Fruit fly (Drosophila melanogaster): ENCODE data around the gene Eaf6.

Gene Eaf6

DNA sequence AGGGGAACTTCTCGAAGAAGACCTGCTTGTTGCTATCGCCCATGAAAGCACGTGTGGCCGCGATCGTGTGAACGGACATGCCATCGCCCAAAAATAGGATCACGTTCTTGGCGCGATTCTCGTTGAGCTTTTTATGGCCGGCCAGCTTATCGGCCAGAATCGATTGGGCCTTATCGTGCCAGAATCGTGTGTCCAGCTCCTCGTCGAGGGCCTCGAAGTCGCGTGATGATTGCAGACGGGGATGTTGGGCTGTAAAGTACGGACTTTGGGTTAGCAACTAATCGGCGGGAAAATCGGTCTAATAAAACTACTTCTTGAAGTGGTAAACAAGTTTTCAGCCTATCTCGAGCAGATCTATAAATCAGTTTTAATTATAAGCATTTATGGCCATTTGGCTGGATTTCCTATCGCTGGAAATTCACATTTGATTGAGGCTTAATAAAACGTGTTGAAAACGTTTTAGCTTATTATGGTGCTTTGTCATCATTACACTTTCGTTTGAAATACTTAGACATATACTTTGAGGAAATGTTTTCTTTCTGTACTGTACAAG, 13.9 kb downstream of the Eaf6 start:
- TF ChIP-seq CG12605 (GFP tag; IDR thresholded peaks at IDR 0.05) (no peak), CG8159 (tag; optimal IDR thresholded peaks at IDR 0.05) (no peak), gl (tag; optimal IDR thresholded peaks at IDR 0.05) (no peak), CG14655 (GFP tag; optimal IDR thresholded peaks at IDR 0.05) (no peak)

- TF ChIP-seq CG32121 (GFP tag; IDR thresholded peaks at IDR 0.05) (no peak), rn (GFP tag; IDR thresholded peaks at IDR 0.05) (no peak), EcR (GFP tag; optimal IDR thresholded peaks at IDR 0.05) (no peak), Pif1A (GFP tag; optimal IDR thresholded peaks at IDR 0.05) (no peak), CG8301 (tag; optimal IDR thresholded peaks at IDR 0.05) (no peak), CG10348 (GFP tag; IDR thresholded peaks at IDR 0.05) (no peak), Snoo (tag; optimal IDR thresholded peaks at IDR 0.05) (no peak), CG17806 (tag; optimal IDR thresholded peaks at IDR 0.05) (no peak), CG12605 (GFP tag; IDR thresholded peaks at IDR 0.05) (no peak), Ets98B (GFP tag; IDR thresholded peaks at IDR 0.05) (no peak), gl (tag; optimal IDR thresholded peaks at IDR 0.05) (no peak), Pif1B (GFP tag; optimal IDR thresholded peaks at IDR 0.05) (no peak), D1 (tag; optimal IDR thresholded peaks at IDR 0.05) (no peak), CG34367 (tag; optimal IDR thresholded peaks at IDR 0.05) (no peak)
These were observed 15.7 kb downstream of the Eaf6 start, which contains the start of gene spo for dm6 chr3L:5592437-5592836. Gene spo (minus strand): TSS chr3L:5592571.

- TF ChIP-seq CG8301 (tag; optimal IDR thresholded peaks at IDR 0.05) (no peak), CG4496 (GFP tag; IDR thresholded peaks at IDR 0.05) (peak; percentile 90), CG12605 (GFP tag; IDR thresholded peaks at IDR 0.05) (no peak; the same call in 1 of the 2 replicates), CG17806 (tag; optimal IDR thresholded peaks at IDR 0.05) (no peak), CG10348 (GFP tag; IDR thresholded peaks at IDR 0.05) (peak; percentile 60; the same call in 1 of the 2 replicates), CG9948 (tag; optimal IDR thresholded peaks at IDR 0.05) (no peak), CG15710 (tag; optimal IDR thresholded peaks at IDR 0.05) (peak; percentile 75), Pif1A (GFP tag; optimal IDR thresholded peaks at IDR 0.05) (no peak), EcR (GFP tag; optimal IDR thresholded peaks at IDR 0.05) (no peak), CG8159 (tag; optimal IDR thresholded peaks at IDR 0.05) (no peak), CG34367 (tag; optimal IDR thresholded peaks at IDR 0.05) (peak; percentile 65), fd96Ca (GFP tag; IDR thresholded peaks at IDR 0.05) (peak; percentile 76; the same call in 2 of the 3 replicates), Ets98B (GFP tag; IDR thresholded peaks at IDR 0.05) (peak; percentile 85), CG13204 (GFP tag; optimal IDR thresholded peaks at IDR 0.05) (no peak), D1 (tag; optimal IDR thresholded peaks at IDR 0.05) (no peak), CG32121 (GFP tag; IDR thresholded peaks at IDR 0.05) (peak; percentile 57), Pif1B (GFP tag; optimal IDR thresholded peaks at IDR 0.05) (no peak), rn (GFP tag; IDR thresholded peaks at IDR 0.05) (peak; percentile 71), gl (tag; optimal IDR thresholded peaks at IDR 0.05) (no peak), CG14655 (GFP tag; optimal IDR thresholded peaks at IDR 0.05) (no peak), Snoo (tag; optimal IDR thresholded peaks at IDR 0.05) (no peak)
These were observed 24.8 kb downstream of the Eaf6 start for dm6 chr3L:5583295-5583707.

dm6 chr3L:5581542-5581941, 26.6 kb downstream of the Eaf6 start:
- TF ChIP-seq Pif1B (GFP tag; optimal IDR thresholded peaks at IDR 0.05) (no peak), D1 (tag; optimal IDR thresholded peaks at IDR 0.05) (no peak), CG4496 (GFP tag; IDR thresholded peaks at IDR 0.05) (no peak), Pif1A (GFP tag; optimal IDR thresholded peaks at IDR 0.05) (no peak), rn (GFP tag; IDR thresholded peaks at IDR 0.05) (no peak), CG17806 (tag; optimal IDR thresholded peaks at IDR 0.05) (no peak), CG9948 (tag; optimal IDR thresholded peaks at IDR 0.05) (no peak), CG13204 (GFP tag; optimal IDR thresholded peaks at IDR 0.05) (no peak), gl (tag; optimal IDR thresholded peaks at IDR 0.05) (no peak), CG32121 (GFP tag; IDR thresholded peaks at IDR 0.05) (no peak)

- TF ChIP-seq CG4496 (GFP tag; IDR thresholded peaks at IDR 0.05) (0 out of 3 replicates have a peak, but pooled peaks have one; percentile 21), CG10348 (GFP tag; IDR thresholded peaks at IDR 0.05) (no peak)
These were observed 27.5 kb downstream of the Eaf6 start for dm6 chr3L:5580490-5581116.

- TF ChIP-seq CG32121 (GFP tag; IDR thresholded peaks at IDR 0.05) (peak; percentile 89), CG13204 (GFP tag; optimal IDR thresholded peaks at IDR 0.05) (no peak), CG4496 (GFP tag; IDR thresholded peaks at IDR 0.05) (peak; percentile 81), rn (GFP tag; IDR thresholded peaks at IDR 0.05) (0 out of 2 replicates have a peak, but pooled peaks have one; percentile 30), Ets98B (GFP tag; IDR thresholded peaks at IDR 0.05) (peak; percentile 84), fd96Ca (GFP tag; IDR thresholded peaks at IDR 0.05) (peak; percentile 78), D1 (tag; optimal IDR thresholded peaks at IDR 0.05) (no peak), CG17806 (tag; optimal IDR thresholded peaks at IDR 0.05) (no peak), gl (tag; optimal IDR thresholded peaks at IDR 0.05) (no peak), CG12605 (GFP tag; IDR thresholded peaks at IDR 0.05) (peak; percentile 88)
These were observed 28.3 kb downstream of the Eaf6 start for dm6 chr3L:5579762-5580161.
